Worm (Caenorhabditis elegans): ENCODE measurements around the gene F56A8.8.

F56A8.8 gene

DNA sequence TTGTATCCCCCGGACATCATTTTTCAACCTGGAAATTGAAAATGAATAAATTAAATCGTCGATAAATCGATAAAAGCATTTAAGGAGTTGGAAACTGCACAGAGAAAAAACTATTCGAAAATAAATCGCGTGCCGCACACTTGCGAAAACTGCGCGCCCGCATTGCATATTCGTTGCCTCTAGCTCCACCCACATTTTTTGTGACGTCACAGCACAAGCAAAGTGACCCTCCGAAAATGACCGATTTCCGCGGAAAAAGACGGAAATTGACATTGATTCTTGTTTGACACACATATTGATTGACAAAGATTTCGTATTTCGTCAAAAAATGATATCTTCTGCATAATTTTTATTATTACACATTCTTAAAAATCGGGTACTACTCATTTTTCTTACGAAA, 16.7 kb upstream of the F56A8.8 start, which contains the start of gene cpf-2 (continued):
- no peak for TF ChIP-seq daf-19 (GFP tag; conservative IDR thresholded peaks at IDR 0.05)
- no peak for TF ChIP-seq tra-1 (GFP tag; IDR thresholded peaks at IDR 0.05)
- no peak for TF ChIP-seq ama-1 (optimal IDR thresholded peaks at IDR 0.05)
- TF ChIP-seq T20F7.1 (GFP tag; optimal IDR thresholded peaks at IDR 0.05): no peak
- TF ChIP-seq nhr-111 (GFP tag; optimal IDR thresholded peaks at IDR 0.05): no peak
- no peak for TF ChIP-seq skn-1 (tag; optimal IDR thresholded peaks at IDR 0.05)
- no peak for TF ChIP-seq ceh-62 (tag; optimal IDR thresholded peaks at IDR 0.05)
- TF ChIP-seq dve-1 (tag; optimal IDR thresholded peaks at IDR 0.05; ENCODE audit: insufficient read depth): peak; percentile 49
- TF ChIP-seq daf-12 (tag; optimal IDR thresholded peaks at IDR 0.05): no peak
- TF ChIP-seq madf-9 (GFP tag; conservative IDR thresholded peaks at IDR 0.05): no peak
- no peak for TF ChIP-seq pqm-1 (tag; optimal IDR thresholded peaks at IDR 0.05)

DNA sequence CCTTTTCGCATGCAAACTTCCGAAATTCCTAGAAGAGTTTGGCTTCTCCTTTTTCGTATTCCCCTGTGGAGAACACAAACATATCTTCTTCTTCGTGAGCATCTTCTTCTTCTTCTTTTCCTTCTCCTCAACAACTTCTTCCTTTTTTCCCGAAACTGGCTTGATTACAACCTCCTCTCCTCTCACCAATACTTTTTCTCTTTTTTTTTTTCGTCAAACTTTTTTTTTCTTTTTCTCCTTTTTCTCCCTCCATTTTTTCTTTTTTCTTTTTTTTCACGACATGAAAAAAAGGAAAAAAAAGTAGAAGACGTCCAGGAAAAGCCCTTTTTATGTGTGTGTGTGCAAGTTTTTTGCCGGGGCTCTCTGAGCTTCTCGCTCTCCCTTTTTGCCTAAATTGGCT, 14.6 kb upstream of the F56A8.8 start:
- TF ChIP-seq aly-2 (tag; optimal IDR thresholded peaks at IDR 0.05): no peak
- no peak for TF ChIP-seq nhr-102 (tag; optimal IDR thresholded peaks at IDR 0.05)
- no peak for TF ChIP-seq D1046.2 (GFP tag; IDR thresholded peaks at IDR 0.05)
- TF ChIP-seq nhr-28 (tag; optimal IDR thresholded peaks at IDR 0.05): no peak
- no peak for TF ChIP-seq unc-130 (GFP tag; optimal IDR thresholded peaks at IDR 0.05)
- TF ChIP-seq snpc-1.2 (GFP tag; IDR thresholded peaks at IDR 0.05): no peak
- no peak for TF ChIP-seq skn-1 (tag; optimal IDR thresholded peaks at IDR 0.05)
- TF ChIP-seq tag-97 (GFP tag; IDR thresholded peaks at IDR 0.05): no peak
- no peak for TF ChIP-seq ZK337.2 (GFP tag; IDR thresholded peaks at IDR 0.05)
- TF ChIP-seq nhr-10 (tag; optimal IDR thresholded peaks at IDR 0.05): no peak
- TF ChIP-seq nhr-6 (tag; optimal IDR thresholded peaks at IDR 0.05): no peak
- TF ChIP-seq hlh-11 (tag; optimal IDR thresholded peaks at IDR 0.05): no peak
- peak; percentile 48 for TF ChIP-seq aha-1 (tag)
- no peak for TF ChIP-seq nhr-25 (tag; optimal IDR thresholded peaks at IDR 0.05; ENCODE audit: borderline replicate concordance, insufficient read depth)
- TF ChIP-seq unc-62 (GFP tag; optimal IDR thresholded peaks at IDR 0.05 in 1 of 2): peak in 1 of 2 experiments; percentile 97
- no peak for TF ChIP-seq unc-62 (tag; optimal IDR thresholded peaks at IDR 0.05)
- TF ChIP-seq mep-1 (tag; optimal IDR thresholded peaks at IDR 0.05): peak; percentile 34
- no peak for TF ChIP-seq dpl-1 (GFP tag; optimal IDR thresholded peaks at IDR 0.05)
- peak; percentile 17 for TF ChIP-seq mes-2 (tag; optimal IDR thresholded peaks at IDR 0.05; ENCODE audit: poor library complexity, severe bottlenecking)
- TF ChIP-seq lin-38 (GFP tag; IDR thresholded peaks at IDR 0.05): no peak
- no peak for TF ChIP-seq lin-13 (GFP tag; optimal IDR thresholded peaks at IDR 0.05)
- TF ChIP-seq T26A8.4 (GFP tag; IDR thresholded peaks at IDR 0.05): no peak
- no peak for TF ChIP-seq zfp-3 (GFP tag; conservative IDR thresholded peaks at IDR 0.05)
- no peak for TF ChIP-seq ceh-82 (tag; optimal IDR thresholded peaks at IDR 0.05)
- peak in 1 of 2 experiments; percentile 57 for TF ChIP-seq lsy-2 (tag; optimal IDR thresholded peaks at IDR 0.05)
- TF ChIP-seq mxl-3 (GFP tag; optimal IDR thresholded peaks at IDR 0.05): no peak
- no peak for TF ChIP-seq R02D3.7 (tag; optimal IDR thresholded peaks at IDR 0.05)
- no peak for TF ChIP-seq sdz-12 (GFP tag; optimal IDR thresholded peaks at IDR 0.05)
- TF ChIP-seq arid-1 (GFP tag; conservative IDR thresholded peaks at IDR 0.05): no peak
- no peak; the same call in 1 of the 2 replicates for TF ChIP-seq set-16 (GFP tag; IDR thresholded peaks at IDR 0.05)
- no peak for TF ChIP-seq gei-8 (GFP tag; optimal IDR thresholded peaks at IDR 0.05)
- TF ChIP-seq daf-12 (tag; optimal IDR thresholded peaks at IDR 0.05): no peak
- TF ChIP-seq Y75B8A.6 (GFP tag; IDR thresholded peaks at IDR 0.05): no peak
- no peak for TF ChIP-seq madf-5 (GFP tag; IDR thresholded peaks at IDR 0.05)
- no peak for TF ChIP-seq snpc-4 (tag; optimal IDR thresholded peaks at IDR 0.05)
- TF ChIP-seq nhr-42 (GFP tag; IDR thresholded peaks at IDR 0.05): no peak
- no peak for TF ChIP-seq ztf-11 (tag; optimal IDR thresholded peaks at IDR 0.05)
- TF ChIP-seq dmd-6 (GFP tag; IDR thresholded peaks at IDR 0.05): no peak
- no peak for TF ChIP-seq dmd-8 (GFP tag; IDR thresholded peaks at IDR 0.05)
- no peak for TF ChIP-seq nhr-77 (tag; optimal IDR thresholded peaks at IDR 0.05)
- TF ChIP-seq ama-1 (optimal IDR thresholded peaks at IDR 0.05): no peak
- no peak for TF ChIP-seq F26F4.8 (GFP tag; conservative IDR thresholded peaks at IDR 0.05)
- no peak for TF ChIP-seq jun-1 (tag; optimal IDR thresholded peaks at IDR 0.05)
- no peak for TF ChIP-seq mdt-29 (GFP tag; IDR thresholded peaks at IDR 0.05)

All from whole organism, L4 larva.